Fruit fly (Drosophila melanogaster) whole organism, embryonic: ENCODE results near the gene Mocs1.

ENCODE experiments used
- Atf-2 ChIP-seq: fragments of 200-800 bp; sonication (Bioruptor generic); optimal IDR thresholded peaks from 2 replicates; lab custom pipeline; 2016; ENCODE audit warnings: missing biosample characterization, missing genetic modification characterization
- Awh ChIP-seq: fragments of 200-800 bp; sonication (Bioruptor generic); IDR thresholded peaks from 2 replicates; pipeline ENCODE4, ENCODE4 v1.3.6; 2022; ENCODE audit warnings: missing biosample characterization, missing genetic modification characterization
- B-H2 ChIP-seq: fragments of 200-800 bp; sonication (Bioruptor generic); optimal IDR thresholded peaks from 2 replicates; lab custom pipeline; 2018; ENCODE audit warnings: missing biosample characterization, mild to moderate bottlenecking, missing genetic modification characterization
- CG10565 ChIP-seq: fragments of 200-800 bp; sonication (Bioruptor generic); optimal IDR thresholded peaks from 3 replicates; lab custom pipeline; 2016; ENCODE audit warnings: missing biosample characterization, mild to moderate bottlenecking, missing genetic modification characterization
- CG10959 ChIP-seq: fragments of 200-800 bp; sonication (Bioruptor generic); IDR thresholded peaks from 2 replicates; pipeline ENCODE4 v1.3.6; 2022; ENCODE audit warnings: missing biosample characterization, missing genetic modification characterization
- CG11504 ChIP-seq: fragments of 200-800 bp; sonication (Bioruptor generic); optimal IDR thresholded peaks from 3 replicates; lab custom pipeline; 2019; ENCODE audit warnings: missing biosample characterization, mild to moderate bottlenecking, missing genetic modification characterization, moderate library complexity
- CG12236 ChIP-seq: fragments of 200-800 bp; sonication (Bioruptor generic); optimal IDR thresholded peaks from 2 replicates; lab custom pipeline; 2016; ENCODE audit warnings: missing biosample characterization, missing genetic modification characterization
- CG15073 ChIP-seq: fragments of 200-800 bp; sonication (Bioruptor generic); optimal IDR thresholded peaks from 2 replicates; lab custom pipeline; 2016; ENCODE audit warnings: missing biosample characterization, missing genetic modification characterization
- CG17385 ChIP-seq: fragments of 200-800 bp; sonication (Bioruptor generic); optimal IDR thresholded peaks from 3 replicates; lab custom pipeline; 2018; ENCODE audit warnings: missing biosample characterization, mild to moderate bottlenecking, missing genetic modification characterization
- CG1832 ChIP-seq: fragments of 200-800 bp; sonication (Bioruptor generic); optimal IDR thresholded peaks from 2 replicates; lab custom pipeline; 2017; ENCODE audit warnings: missing biosample characterization, mild to moderate bottlenecking, missing genetic modification characterization, inconsistent platforms
- CG18619 ChIP-seq: fragments of 200-800 bp; sonication (Bioruptor generic); optimal IDR thresholded peaks from 3 replicates; lab custom pipeline; 2017; ENCODE audit warnings: missing biosample characterization, mild to moderate bottlenecking, missing genetic modification characterization
- CG30403 ChIP-seq: fragments of 200-800 bp; sonication (Bioruptor generic); optimal IDR thresholded peaks from 3 replicates; lab custom pipeline; 2016; ENCODE audit warnings: missing biosample characterization, missing genetic modification characterization
- CG3163 ChIP-seq: fragments of 200-800 bp; sonication (Bioruptor generic); optimal IDR thresholded peaks from 3 replicates; lab custom pipeline; 2016; ENCODE audit warnings: missing biosample characterization, missing genetic modification characterization
- CG4282 ChIP-seq: fragments of 200-800 bp; sonication (Bioruptor generic); optimal IDR thresholded peaks from 2 replicates; lab custom pipeline; 2016; ENCODE audit warnings: missing biosample characterization, missing genetic modification characterization
- CG4328 ChIP-seq: fragments of 200-800 bp; sonication (Bioruptor generic); optimal IDR thresholded peaks from 3 replicates; lab custom pipeline; 2017; ENCODE audit warnings: missing biosample characterization, missing genetic modification reagents, missing genetic modification characterization
- CG4707 ChIP-seq: fragments of 200-800 bp; sonication (Bioruptor generic); optimal IDR thresholded peaks from 2 replicates; lab custom pipeline; 2018; ENCODE audit warnings: missing biosample characterization, mild to moderate bottlenecking, missing genetic modification characterization, moderate library complexity
- CG6854 ChIP-seq: fragments of 200-800 bp; sonication (Bioruptor generic); optimal IDR thresholded peaks from 3 replicates; lab custom pipeline; 2017; ENCODE audit warnings: missing biosample characterization, mild to moderate bottlenecking, missing genetic modification characterization
- CG9727 ChIP-seq: fragments of 200-800 bp; sonication (Bioruptor generic); optimal IDR thresholded peaks from 3 replicates; lab custom pipeline; 2017; ENCODE audit warnings: missing biosample characterization, mild to moderate bottlenecking, missing genetic modification characterization
- Chrac-16 ChIP-seq: fragments of 200-800 bp; sonication (Bioruptor generic); optimal IDR thresholded peaks from 3 replicates; lab custom pipeline; 2016; ENCODE audit warnings: missing biosample characterization, missing genetic modification characterization
- CoRest ChIP-seq: fragments of 200-800 bp; sonication (Bioruptor generic); optimal IDR thresholded peaks from 3 replicates; lab custom pipeline; 2018; ENCODE audit warnings: missing biosample characterization, mild to moderate bottlenecking, missing genetic modification characterization, moderate library complexity
- Dref ChIP-seq: fragments of 200-800 bp; sonication (Bioruptor generic); IDR thresholded peaks from 2 replicates; pipeline ENCODE4 v1.3.6; 2022; ENCODE audit warnings: missing biosample characterization, missing genetic modification characterization
- ERR ChIP-seq: fragments of 200-800 bp; sonication (Bioruptor generic); optimal IDR thresholded peaks from 2 replicates; lab custom pipeline; 2016; ENCODE audit warnings: missing biosample characterization, missing genetic modification characterization
- Ets65A ChIP-seq: fragments of 200-800 bp; sonication (Bioruptor generic); peaks from one replicate; lab custom pipeline; 2016; ENCODE audit warnings: missing biosample characterization, missing genetic modification characterization
- Fer1 ChIP-seq: fragments of 200-800 bp; sonication (Bioruptor generic); optimal IDR thresholded peaks from 2 replicates; lab custom pipeline; 2017; ENCODE audit warnings: missing biosample characterization, mild to moderate bottlenecking, missing genetic modification characterization
- Gug ChIP-seq: fragments of 200-800 bp; sonication (Bioruptor generic); IDR thresholded peaks from 4 replicates; pipeline ENCODE4 v1.3.6; 2022; ENCODE audit warnings: missing biosample characterization, missing genetic modification characterization
- H2.0 ChIP-seq: fragments of 200-800 bp; sonication (Bioruptor generic); IDR thresholded peaks from 2 replicates; pipeline ENCODE4 v1.3.6; 2022; ENCODE audit warnings: missing biosample characterization, missing genetic modification characterization
- Hey ChIP-seq: fragments of 200-800 bp; sonication (Bioruptor generic); optimal IDR thresholded peaks from 3 replicates; lab custom pipeline; 2018; ENCODE audit warnings: missing biosample characterization, mild to moderate bottlenecking, missing genetic modification characterization
- HmgD ChIP-seq: fragments of 200-800 bp; sonication (Bioruptor generic); optimal IDR thresholded peaks from 3 replicates; lab custom pipeline; 2016; ENCODE audit warnings: missing biosample characterization, missing genetic modification characterization
- MBD-R2 ChIP-seq: fragments of 200-800 bp; sonication (Bioruptor generic); IDR thresholded peaks from 2 replicates; pipeline ENCODE4 v1.3.6; 2022; ENCODE audit warnings: missing biosample characterization, missing genetic modification characterization
- MTF-1 ChIP-seq: fragments of 200-800 bp; sonication (Bioruptor generic); optimal IDR thresholded peaks from 2 replicates; lab custom pipeline; 2018; ENCODE audit warnings: missing biosample characterization, mild to moderate bottlenecking, missing genetic modification characterization, borderline replicate concordance
- Meics ChIP-seq: fragments of 200-800 bp; sonication (Bioruptor generic); optimal IDR thresholded peaks from 2 replicates; lab custom pipeline; 2017; ENCODE audit warnings: missing biosample characterization, mild to moderate bottlenecking, missing genetic modification characterization
- NFAT ChIP-seq: fragments of 200-800 bp; sonication (Bioruptor generic); IDR thresholded peaks from 2 replicates; pipeline ENCODE4 v1.3.6; 2022; ENCODE audit warnings: missing biosample characterization, missing genetic modification characterization
- NK7.1 ChIP-seq: fragments of 200-800 bp; sonication (Bioruptor generic); optimal IDR thresholded peaks from 3 replicates; lab custom pipeline; 2016; ENCODE audit warnings: missing biosample characterization, missing genetic modification characterization
- Nf-YC ChIP-seq: fragments of 200-800 bp; optimal IDR thresholded peaks from 3 replicates; lab custom pipeline; 2019; ENCODE audit warnings: missing biosample characterization, mild to moderate bottlenecking, missing genetic modification characterization, moderate library complexity
- Side ChIP-seq: fragments of 200-800 bp; sonication (Bioruptor generic); optimal IDR thresholded peaks from 2 replicates; lab custom pipeline; 2016; ENCODE audit warnings: missing biosample characterization, missing genetic modification characterization
- amos ChIP-seq: fragments of 200-800 bp; sonication (Bioruptor generic); IDR thresholded peaks from 2 replicates; pipeline ENCODE4 v1.3.6; 2022; ENCODE audit warnings: missing biosample characterization, missing genetic modification characterization; ENCODE audit not compliant: partially characterized antibody
- cad ChIP-seq: fragments of >200 bp; optimal IDR thresholded peaks from 2 replicates; lab custom pipeline; 2017; ENCODE audit warnings: missing biosample characterization, missing genetic modification characterization
- croc ChIP-seq: fragments of 200-800 bp; sonication (Bioruptor generic); conservative IDR thresholded peaks from 3 replicates; pipeline ENCODE4 v1.3.6; 2022; ENCODE audit warnings: missing biosample characterization, missing genetic modification characterization
- crol ChIP-seq: fragments of 200-800 bp; sonication (Bioruptor generic); IDR thresholded peaks from 2 replicates; pipeline ENCODE4 v1.3.6; 2022; ENCODE audit warnings: missing biosample characterization, missing genetic modification characterization
- fd102C ChIP-seq: fragments of 200-800 bp; sonication (Bioruptor generic); optimal IDR thresholded peaks from 2 replicates; lab custom pipeline; 2018; ENCODE audit warnings: missing biosample characterization, mild to moderate bottlenecking, missing genetic modification characterization, moderate library complexity
- fd96Cb ChIP-seq: fragments of 200-800 bp; sonication (Bioruptor generic); optimal IDR thresholded peaks from 2 replicates; lab custom pipeline; 2018; ENCODE audit warnings: missing biosample characterization, mild to moderate bottlenecking, missing genetic modification characterization, moderate library complexity
- fru ChIP-seq: fragments of >200 bp; optimal IDR thresholded peaks from 2 replicates; lab custom pipeline; 2017
- gro ChIP-seq: fragments of 200-800 bp; sonication (Bioruptor generic); optimal IDR thresholded peaks from 2 replicates; lab custom pipeline; 2016; ENCODE audit warnings: missing biosample characterization, missing genetic modification characterization
- gsb ChIP-seq: fragments of 200-800 bp; sonication (Bioruptor generic); IDR thresholded peaks from 2 replicates; pipeline ENCODE4 v1.3.6; 2022; ENCODE audit warnings: missing biosample characterization, missing genetic modification characterization
- mld ChIP-seq: fragments of 200-800 bp; sonication (Bioruptor generic); IDR thresholded peaks from 3 replicates; pipeline ENCODE4 v1.3.6; 2022; ENCODE audit warnings: missing biosample characterization, missing genetic modification characterization; ENCODE audit not compliant: partially characterized antibody
- peb ChIP-seq: fragments of 200-800 bp; sonication (Bioruptor generic); IDR thresholded peaks from 2 replicates; pipeline ENCODE4 v1.3.6; 2022; ENCODE audit warnings: missing biosample characterization, missing genetic modification characterization
- pnt ChIP-seq: fragments of 200-800 bp; sonication (Bioruptor generic); optimal IDR thresholded peaks from 3 replicates; lab custom pipeline; 2016; ENCODE audit warnings: missing biosample characterization, missing genetic modification characterization
- tna ChIP-seq: fragments of 200-800 bp; sonication (Bioruptor generic); IDR thresholded peaks from 2 replicates; pipeline ENCODE4 v1.3.6; 2022; ENCODE audit warnings: missing biosample characterization, missing genetic modification characterization; ENCODE audit not compliant: partially characterized antibody
- toy ChIP-seq: fragments of 200-800 bp; sonication (Bioruptor generic); IDR thresholded peaks from 2 replicates; pipeline ENCODE4 v1.3.6; 2022; ENCODE audit warnings: missing biosample characterization, missing genetic modification characterization
- trh ChIP-seq: fragments of 200-800 bp; sonication (Bioruptor generic); optimal IDR thresholded peaks from 2 replicates; lab custom pipeline; 2016; ENCODE audit warnings: missing biosample characterization, missing genetic modification characterization
- wdn ChIP-seq: fragments of 200-800 bp; sonication (Bioruptor generic); IDR thresholded peaks from 2 replicates; pipeline ENCODE4 v1.3.6; 2022; ENCODE audit warnings: missing biosample characterization, missing genetic modification characterization

The Mocs1 gene

DNA sequence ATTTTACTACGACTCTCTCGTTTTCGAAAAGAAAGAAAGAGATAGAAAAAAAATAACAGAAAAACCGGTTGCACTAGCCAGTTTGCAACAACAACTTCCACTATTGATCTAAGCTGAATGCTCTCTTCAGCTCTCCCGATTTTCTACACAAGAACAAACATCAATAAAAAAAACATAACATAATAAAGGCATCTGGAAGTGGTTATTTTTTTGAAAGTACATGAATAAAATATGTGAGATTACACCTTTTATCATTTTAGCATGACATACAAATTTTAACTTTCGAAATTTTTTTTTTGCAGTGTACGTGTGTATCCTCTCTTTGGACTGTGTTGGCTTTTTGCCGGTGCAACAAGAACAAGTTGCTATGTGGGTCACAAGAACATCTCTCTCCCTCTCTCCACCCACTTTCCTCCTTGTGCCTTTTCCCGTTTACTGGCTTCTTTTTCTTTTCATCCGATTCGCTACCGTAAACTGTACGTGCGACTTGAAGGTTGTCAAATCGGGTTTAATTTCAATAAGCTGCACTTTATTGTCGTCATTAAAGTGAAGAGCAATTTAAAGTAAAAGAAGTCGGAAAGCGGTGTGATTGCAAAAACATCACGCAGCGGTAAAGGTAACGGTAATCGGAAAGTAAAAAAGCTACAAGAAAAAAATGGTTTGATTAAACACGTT is 14.4 kb downstream of the Mocs1 start (continued):
- TF ChIP-seq CG15073 (GFP tag; lab: Kevin White, UChicago) (peak; percentile 78), Fer1 (GFP tag; lab: Kevin White, UChicago) (peak; percentile 94), B-H2 (GFP tag; lab: Kevin White, UChicago) (no peak), MBD-R2 (GFP tag; lab: Robert Waterston, UW) (peak; percentile 76; the same call in 1 of the 2 replicates), Side (GFP tag; lab: Kevin White, UChicago) (peak; percentile 97), CG4282 (GFP tag; lab: Kevin White, UChicago) (peak; percentile 90), CG30403 (GFP tag; lab: Kevin White, UChicago) (peak; percentile 96), CG18619 (GFP tag; lab: Kevin White, UChicago) (peak; percentile 93), fd96Cb (tag; lab: Kevin White, UChicago) (peak; percentile 97), CG1832 (GFP tag; lab: Kevin White, UChicago) (no peak), CG12236 (GFP tag; lab: Kevin White, UChicago) (peak; percentile 98), Hey (tag; lab: Kevin White, UChicago) (peak; percentile 40), gro (GFP tag; lab: Kevin White, UChicago) (peak; percentile 82), crol (GFP tag; lab: Robert Waterston, UW) (peak; percentile 76), fru (lab: Kevin White, UChicago) (no peak), Atf-2 (GFP tag; lab: Kevin White, UChicago) (peak; percentile 97), CG6854 (GFP tag; lab: Kevin White, UChicago) (peak; percentile 84), cad (no peak), wdn (GFP tag; lab: Robert Waterston, UW) (peak; percentile 84), NFAT (GFP tag; lab: Robert Waterston, UW) (peak; percentile 86), CG11504 (peak; percentile 97), Meics (GFP tag; lab: Kevin White, UChicago) (peak; percentile 89), MTF-1 (GFP tag; lab: Kevin White, UChicago) (peak; percentile 86), Chrac-16 (GFP tag; lab: Kevin White, UChicago) (peak; percentile 95), CG10565 (GFP tag; lab: Kevin White, UChicago) (peak; percentile 80), toy (peak; percentile 77), Gug (peak; percentile 87), CG17385 (GFP tag; lab: Kevin White, UChicago) (peak; percentile 95), fd102C (GFP tag; lab: Kevin White, UChicago) (peak; percentile 88), CG3163 (GFP tag; lab: Kevin White, UChicago) (peak; percentile 85), CG4707 (GFP tag; lab: Kevin White, UChicago) (peak; percentile 94), peb (GFP tag; lab: Robert Waterston, UW) (peak; percentile 91), Dref (no peak), CoRest (tag; lab: Kevin White, UChicago) (peak; percentile 97), pnt (GFP tag; lab: Kevin White, UChicago) (peak; percentile 96), trh (peak; percentile 93), Nf-YC (tag; lab: Kevin White, UChicago) (no peak), CG4328 (GFP tag; lab: Kevin White, UChicago) (peak; percentile 82), Awh (GFP tag; lab: Robert Waterston, UW) (peak; percentile 98), CG9727 (GFP tag; lab: Kevin White, UChicago) (peak; percentile 98), ERR (GFP tag; lab: Kevin White, UChicago) (peak; percentile 87), croc (GFP tag; lab: Robert Waterston, UW) (peak; percentile 94), Ets65A (GFP tag; lab: Kevin White, UChicago) (peak; percentile 98), gsb (GFP tag; lab: Robert Waterston, UW) (peak; percentile 82), mld (GFP tag; lab: Robert Waterston, UW) (no peak), tna (no peak), CG10959 (GFP tag; lab: Robert Waterston, UW) (peak; percentile 95), HmgD (peak; percentile 82), H2.0 (GFP tag; lab: Robert Waterston, UW) (peak; percentile 97), amos (no peak), NK7.1 (GFP tag; lab: Kevin White, UChicago) (peak; percentile 95)
